Fruit fly (Drosophila melanogaster) whole organism, adult: ENCODE data around the gene CG34435.

Source experiments
- CG11617 ChIP-seq: fragments of 200-800 bp; sonication (Bioruptor generic); optimal IDR thresholded peaks from 2 replicates; lab custom pipeline; 2017; ENCODE audit warnings: mild to moderate bottlenecking, missing biosample characterization, missing genetic modification reagents, missing genetic modification characterization
- CG12768 ChIP-seq: fragments of 200-800 bp; sonication (Bioruptor generic); optimal IDR thresholded peaks from 2 replicates; lab custom pipeline; 2017; ENCODE audit warnings: missing biosample characterization, missing genetic modification characterization, mild to moderate bottlenecking, moderate library complexity, missing genetic modification reagents
- CG14711 ChIP-seq: fragments of 200-800 bp; sonication (Bioruptor generic); optimal IDR thresholded peaks from 2 replicates; lab custom pipeline; 2018; ENCODE audit warnings: missing biosample characterization, mild to moderate bottlenecking, missing genetic modification characterization, moderate library complexity
- CG1620 ChIP-seq: fragments of 200-800 bp; sonication (Bioruptor generic); optimal IDR thresholded peaks from 2 replicates; lab custom pipeline; 2016; ENCODE audit warnings: missing biosample characterization, missing genetic modification characterization
- CG33017 ChIP-seq: fragments of 200-800 bp; sonication (Bioruptor generic); optimal IDR thresholded peaks from 2 replicates; lab custom pipeline; 2018; ENCODE audit warnings: missing biosample characterization, mild to moderate bottlenecking, missing genetic modification characterization, moderate library complexity
- CG5204 ChIP-seq: fragments of 200-800 bp; sonication (Bioruptor generic); optimal IDR thresholded peaks from 2 replicates; lab custom pipeline; 2016; ENCODE audit warnings: missing biosample characterization, missing genetic modification characterization
- CG7045 ChIP-seq: fragments of 200-800 bp; sonication (Bioruptor generic); optimal IDR thresholded peaks from 2 replicates; lab custom pipeline; 2017; ENCODE audit warnings: missing biosample characterization, mild to moderate bottlenecking, missing genetic modification characterization
- CG7101 ChIP-seq: fragments of 200-800 bp; sonication (Bioruptor generic); optimal IDR thresholded peaks from 2 replicates; lab custom pipeline; 2018; ENCODE audit warnings: missing biosample characterization, mild to moderate bottlenecking, missing genetic modification characterization, moderate library complexity
- Clk ChIP-seq: fragments of 200-800 bp; sonication (Bioruptor generic); optimal IDR thresholded peaks from 2 replicates; lab custom pipeline; 2017; ENCODE audit warnings: missing biosample characterization, missing genetic modification characterization
- Crg-1 ChIP-seq: fragments of 200-800 bp; sonication (Bioruptor generic); optimal IDR thresholded peaks from 2 replicates; lab custom pipeline; 2016; ENCODE audit warnings: missing biosample characterization, missing genetic modification characterization
- Hr96 ChIP-seq: fragments of 200-800 bp; sonication (Bioruptor generic); optimal IDR thresholded peaks from 2 replicates; lab custom pipeline; 2016; ENCODE audit warnings: missing biosample characterization, missing genetic modification characterization
- Mnt ChIP-seq: fragments of 200-800 bp; sonication (Bioruptor generic); optimal IDR thresholded peaks from 2 replicates; lab custom pipeline; 2016; ENCODE audit warnings: missing biosample characterization, mild to moderate bottlenecking, missing genetic modification characterization
- bab1 ChIP-seq: fragments of 200-800 bp; sonication (Bioruptor generic); optimal IDR thresholded peaks from 3 replicates; lab custom pipeline; 2019; ENCODE audit warnings: missing biosample characterization, mild to moderate bottlenecking, missing genetic modification characterization, moderate library complexity
- cic ChIP-seq: fragments of 200-800 bp; sonication (Bioruptor generic); optimal IDR thresholded peaks from 2 replicates; lab custom pipeline; 2017; ENCODE audit warnings: missing biosample characterization, mild to moderate bottlenecking, missing genetic modification characterization, moderate library complexity
- cnc ChIP-seq, 2 experiments: fragments of >200 bp; optimal IDR thresholded peaks; 2 replicates each; lab custom pipeline; 2017
- kay ChIP-seq: fragments of 200-800 bp; sonication (Bioruptor generic); peaks from one replicate; lab custom pipeline; 2016; ENCODE audit warnings: missing biosample characterization, missing genetic modification characterization, borderline replicate concordance
- ovo ChIP-seq: fragments of 200-800 bp; sonication (Bioruptor generic); optimal IDR thresholded peaks from 2 replicates; lab custom pipeline; 2016; ENCODE audit warnings: missing biosample characterization, missing genetic modification characterization
- pad ChIP-seq: fragments of 200-800 bp; sonication (Bioruptor generic); optimal IDR thresholded peaks from 3 replicates; lab custom pipeline; 2017; ENCODE audit warnings: missing biosample characterization, missing genetic modification characterization, mild to moderate bottlenecking, moderate library complexity, missing genetic modification reagents
- tj ChIP-seq: fragments of 200-800 bp; sonication (Bioruptor generic); optimal IDR thresholded peaks from 3 replicates; lab custom pipeline; 2017; ENCODE audit warnings: missing biosample characterization, mild to moderate bottlenecking, missing genetic modification characterization, moderate library complexity
- toe ChIP-seq: fragments of 200-800 bp; sonication (Bioruptor generic); optimal IDR thresholded peaks from 2 replicates; lab custom pipeline; 2016; ENCODE audit warnings: missing biosample characterization, missing genetic modification characterization

Gene CG34435

dm6 chrX:5614367-5614766 is at the start of gene CG34435:
Gene CG34435 (minus strand): TSS chrX:5614467.
- TF ChIP-seq kay (GFP tag; lab: Kevin White, UChicago) (no peak), tj (GFP tag; lab: Kevin White, UChicago) (no peak), Mnt (GFP tag; lab: Kevin White, UChicago) (no peak), bab1 (GFP tag; lab: Kevin White, UChicago) (no peak), Crg-1 (GFP tag; lab: Kevin White, UChicago) (no peak), CG14711 (no peak), CG33017 (tag; lab: Kevin White, UChicago) (no peak), CG5204 (GFP tag; lab: Kevin White, UChicago) (no peak), cic (no peak), CG7101 (tag; lab: Kevin White, UChicago) (no peak), cnc (optimal IDR thresholded peaks at IDR 0.05; lab: Kevin White, UChicago) (no peak), CG7045 (GFP tag; lab: Kevin White, UChicago) (no peak), CG11617 (GFP tag; lab: Kevin White, UChicago) (no peak), CG1620 (no peak), Clk (no peak), toe (GFP tag; lab: Kevin White, UChicago) (no peak), Hr96 (GFP tag; lab: Kevin White, UChicago) (no peak)

dm6 chrX:5662761-5663160 is 48.5 kb upstream of the CG34435 start, which contains the start of gene OtopLc:
Gene OtopLc (minus strand): TSS chrX:5662861.
- TF ChIP-seq CG7101 (tag; lab: Kevin White, UChicago) (no peak), cic (no peak), Clk (no peak), CG5204 (GFP tag; lab: Kevin White, UChicago) (no peak), Hr96 (GFP tag; lab: Kevin White, UChicago) (no peak), kay (GFP tag; lab: Kevin White, UChicago) (no peak), CG12768 (no peak), CG33017 (tag; lab: Kevin White, UChicago) (no peak), cnc (optimal IDR thresholded peaks at IDR 0.05; lab: Kevin White, UChicago) (no peak), tj (GFP tag; lab: Kevin White, UChicago) (no peak), ovo (no peak), Mnt (GFP tag; lab: Kevin White, UChicago) (no peak), CG7045 (GFP tag; lab: Kevin White, UChicago) (no peak), bab1 (GFP tag; lab: Kevin White, UChicago) (no peak)

- TF ChIP-seq pad (GFP tag; lab: Kevin White, UChicago) (peak; percentile 53), kay (GFP tag; lab: Kevin White, UChicago) (no peak)
Measured at dm6 chrX:5661971-5662370, 47.7 kb upstream of the CG34435 start.

DNA sequence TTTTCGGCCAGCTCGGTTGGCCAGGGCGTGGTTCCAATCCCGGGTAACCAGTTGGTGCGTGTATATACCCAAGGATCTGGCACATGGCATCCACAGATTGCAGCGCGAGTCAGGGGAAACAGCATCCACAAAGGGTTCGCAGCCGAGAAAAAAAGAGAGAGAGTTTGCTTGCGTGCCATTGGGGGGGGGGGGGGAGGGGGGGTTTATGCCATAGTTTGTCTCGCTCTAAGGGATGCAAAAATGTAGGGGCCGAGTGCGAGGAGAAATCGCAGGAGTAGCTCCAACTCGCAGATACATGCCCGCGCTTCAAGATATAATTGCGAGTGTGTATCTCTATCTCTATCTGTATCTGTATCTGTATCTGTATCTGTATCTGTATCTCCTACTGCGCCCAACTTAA is 35.7 kb upstream of the CG34435 start:
- TF ChIP-seq pad (GFP tag; lab: Kevin White, UChicago) (peak; percentile 96), CG1620 (no peak)

DNA sequence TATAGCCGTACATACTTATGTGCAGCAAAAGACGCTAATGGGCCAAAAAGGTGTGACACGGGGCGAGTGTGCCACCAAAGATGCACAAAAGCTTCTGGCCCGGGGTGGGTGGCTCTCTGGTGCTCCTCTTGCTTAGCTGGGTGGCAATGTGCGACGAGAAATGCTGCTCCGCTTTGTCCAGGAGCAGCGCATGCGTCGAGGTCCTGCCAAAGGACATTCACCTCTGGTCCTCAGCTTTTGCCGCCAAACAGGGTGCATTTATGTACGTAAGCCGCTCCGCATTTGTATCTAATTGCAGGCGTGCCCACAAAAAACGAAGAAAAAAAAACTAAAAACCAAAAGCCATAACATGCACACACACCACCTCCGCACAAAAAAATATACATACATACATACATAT is 35.1 kb upstream of the CG34435 start:
- TF ChIP-seq Mnt (GFP tag; lab: Kevin White, UChicago) (no peak), CG11617 (GFP tag; lab: Kevin White, UChicago) (no peak), CG7045 (GFP tag; lab: Kevin White, UChicago) (no peak), CG14711 (no peak), CG7101 (tag; lab: Kevin White, UChicago) (no peak), bab1 (GFP tag; lab: Kevin White, UChicago) (no peak), cic (no peak), CG12768 (no peak), CG33017 (tag; lab: Kevin White, UChicago) (no peak), Hr96 (GFP tag; lab: Kevin White, UChicago) (no peak), Crg-1 (GFP tag; lab: Kevin White, UChicago) (no peak), CG5204 (GFP tag; lab: Kevin White, UChicago) (no peak), kay (GFP tag; lab: Kevin White, UChicago) (no peak), CG1620 (no peak)

dm6 chrX:5648437-5648959 is 34.2 kb upstream of the CG34435 start, which contains the start of gene OtopLa:
Gene OtopLa (minus strand): TSS chrX:5648487.
- TF ChIP-seq cic, result no peak
- TF ChIP-seq bab1 (GFP tag; lab: Kevin White, UChicago), result peak; percentile 15
- peak; percentile 23 for TF ChIP-seq toe (GFP tag; lab: Kevin White, UChicago)
- TF ChIP-seq CG14711, result no peak
- peak; percentile 45 for TF ChIP-seq CG5204 (GFP tag; lab: Kevin White, UChicago)
- TF ChIP-seq cnc (optimal IDR thresholded peaks at IDR 0.05; lab: Kevin White, UChicago), result no peak
- TF ChIP-seq Mnt (GFP tag; lab: Kevin White, UChicago), result no peak
- peak; percentile 20 for TF ChIP-seq CG7101 (tag; lab: Kevin White, UChicago)
- peak; percentile 51 for TF ChIP-seq CG33017 (tag; lab: Kevin White, UChicago)
- TF ChIP-seq CG1620, result no peak
- TF ChIP-seq pad (GFP tag; lab: Kevin White, UChicago), result no peak
- TF ChIP-seq tj (GFP tag; lab: Kevin White, UChicago), result no peak
- TF ChIP-seq Crg-1 (GFP tag; lab: Kevin White, UChicago), result no peak
- peak; percentile 5 for TF ChIP-seq CG11617 (GFP tag; lab: Kevin White, UChicago)
- TF ChIP-seq kay (GFP tag; lab: Kevin White, UChicago), result no peak
- TF ChIP-seq CG12768, result peak; percentile 51
- TF ChIP-seq ovo, result no peak
- peak; percentile 53 for TF ChIP-seq CG7045 (GFP tag; lab: Kevin White, UChicago)
- no peak for TF ChIP-seq Clk
- no peak for TF ChIP-seq Hr96 (GFP tag; lab: Kevin White, UChicago)
